Worm (Caenorhabditis elegans) whole organism, L4/young adult: ENCODE measurements around the gene T04B2.8.

ENCODE experiments used
- dao-5 ChIP-seq: sonication (generic microtip); optimal IDR thresholded peaks from 2 replicates; lab custom pipeline; 2016; ENCODE audit warnings: missing genotype, missing genetic modification characterization, moderate library complexity, missing compliant biosample characterization
- him-1 ChIP-seq: sonication (generic microtip); optimal IDR thresholded peaks from 2 replicates; lab custom pipeline; 2016; ENCODE audit warnings: missing genotype, missing genetic modification reagents, missing genetic modification characterization, missing compliant biosample characterization

DNA sequence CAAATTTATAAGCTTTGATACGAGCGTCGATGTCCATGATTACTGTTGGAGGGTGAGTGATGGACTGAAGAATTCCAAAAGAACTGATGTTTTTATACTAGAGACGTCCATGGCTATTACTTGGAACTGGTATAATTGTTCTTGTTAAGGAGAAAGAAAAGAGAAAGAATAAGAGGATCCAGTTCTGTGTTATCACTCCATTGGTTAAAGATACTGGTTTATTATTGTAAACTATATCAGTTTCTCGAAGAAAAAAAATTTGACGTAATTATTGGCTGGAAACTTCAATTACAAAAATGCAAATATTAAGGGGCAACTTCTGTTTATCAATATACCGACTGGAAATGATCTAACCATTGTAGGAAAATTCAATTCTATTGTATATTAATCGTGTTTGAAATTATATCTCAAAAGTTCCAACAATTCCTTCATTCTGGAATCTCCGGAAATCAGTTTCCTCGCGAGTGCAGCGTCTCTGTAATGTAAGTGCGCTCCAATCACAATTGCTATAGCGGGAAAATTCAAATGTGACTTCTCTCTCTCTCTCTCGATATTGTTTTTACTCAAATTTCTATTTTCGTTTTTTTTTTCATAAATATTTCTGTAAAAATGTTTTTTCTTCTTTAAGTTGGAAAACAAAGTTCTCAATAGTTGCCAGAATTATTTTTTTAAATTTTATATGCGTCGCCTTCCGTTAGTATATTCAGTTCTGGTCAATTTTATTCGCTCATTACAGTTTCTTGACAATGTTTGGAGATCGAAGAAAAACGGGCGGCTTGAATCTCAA lies 34.6 kb upstream of the T04B2.8 start, which contains the start of the genes col-2 and ndc-80:
- TF ChIP-seq dao-5 (tag; lab: Kevin White, UChicago) = no peak
- TF ChIP-seq him-1 = no peak
